Fruit fly (Drosophila melanogaster) whole organism, prepupa: ENCODE measurements around the gene CG32110.

Source experiments
- Blimp-1 ChIP-seq: fragments of 200-800 bp; sonication (Bioruptor generic); optimal IDR thresholded peaks from 3 replicates; lab custom pipeline; 2017; ENCODE audit warnings: missing biosample characterization, missing genetic modification characterization, mild to moderate bottlenecking, moderate library complexity, missing genetic modification reagents
- CG11762 ChIP-seq: fragments of 200-800 bp; sonication (Bioruptor generic); optimal IDR thresholded peaks from 3 replicates; lab custom pipeline; 2016; ENCODE audit warnings: missing biosample characterization, missing genetic modification characterization; ENCODE audit not compliant: insufficient read depth
- CG32006 ChIP-seq: fragments of 200-800 bp; sonication (Bioruptor generic); optimal IDR thresholded peaks from 3 replicates; lab custom pipeline; 2017; ENCODE audit warnings: missing biosample characterization, mild to moderate bottlenecking, missing genetic modification characterization
- CG6163 ChIP-seq: fragments of 200-800 bp; sonication (Bioruptor generic); IDR thresholded peaks from 3 replicates; pipeline ENCODE4 v1.3.6; 2022; ENCODE audit warnings: missing biosample characterization, missing genetic modification characterization
- CG6808 ChIP-seq: fragments of 200-800 bp; sonication (Bioruptor generic); optimal IDR thresholded peaks from 3 replicates; lab custom pipeline; 2017; ENCODE audit warnings: missing biosample characterization, missing genetic modification characterization, mild to moderate bottlenecking, moderate library complexity, missing genetic modification reagents
- CG6854 ChIP-seq: fragments of 200-800 bp; sonication (Bioruptor generic); optimal IDR thresholded peaks from 2 replicates; lab custom pipeline; 2017; ENCODE audit warnings: missing biosample characterization, mild to moderate bottlenecking, missing genetic modification characterization
- Ets21C ChIP-seq: fragments of 200-800 bp; sonication (Bioruptor generic); optimal IDR thresholded peaks from 3 replicates; lab custom pipeline; 2016; ENCODE audit warnings: missing biosample characterization, missing genetic modification characterization
- Ets96B ChIP-seq: fragments of 200-800 bp; optimal IDR thresholded peaks from 2 replicates; lab custom pipeline; 2019; ENCODE audit warnings: missing biosample characterization, mild to moderate bottlenecking, missing genetic modification characterization, moderate library complexity
- Gug ChIP-seq: fragments of 200-800 bp; sonication (Bioruptor generic); IDR thresholded peaks from 2 replicates; pipeline ENCODE4 v1.3.6; 2022; ENCODE audit warnings: missing biosample characterization, missing genetic modification characterization
- achi ChIP-seq: fragments of 200-800 bp; sonication (Bioruptor generic); optimal IDR thresholded peaks from 3 replicates; lab custom pipeline; 2016; ENCODE audit warnings: missing biosample characterization, missing genetic modification characterization
- cyc ChIP-seq: fragments of 200-800 bp; sonication (Bioruptor generic); optimal IDR thresholded peaks from 3 replicates; lab custom pipeline; 2016; ENCODE audit warnings: missing biosample characterization, missing genetic modification characterization
- dsx ChIP-seq: fragments of 200-800 bp; optimal IDR thresholded peaks from 3 replicates; lab custom pipeline; 2019; ENCODE audit warnings: missing biosample characterization, mild to moderate bottlenecking, missing genetic modification characterization, moderate library complexity; ENCODE audit not compliant: poor library complexity, severe bottlenecking
- lz ChIP-seq: fragments of 200-800 bp; sonication (Bioruptor generic); optimal IDR thresholded peaks from 3 replicates; lab custom pipeline; 2016; ENCODE audit warnings: missing biosample characterization, missing genetic modification characterization

DNA sequence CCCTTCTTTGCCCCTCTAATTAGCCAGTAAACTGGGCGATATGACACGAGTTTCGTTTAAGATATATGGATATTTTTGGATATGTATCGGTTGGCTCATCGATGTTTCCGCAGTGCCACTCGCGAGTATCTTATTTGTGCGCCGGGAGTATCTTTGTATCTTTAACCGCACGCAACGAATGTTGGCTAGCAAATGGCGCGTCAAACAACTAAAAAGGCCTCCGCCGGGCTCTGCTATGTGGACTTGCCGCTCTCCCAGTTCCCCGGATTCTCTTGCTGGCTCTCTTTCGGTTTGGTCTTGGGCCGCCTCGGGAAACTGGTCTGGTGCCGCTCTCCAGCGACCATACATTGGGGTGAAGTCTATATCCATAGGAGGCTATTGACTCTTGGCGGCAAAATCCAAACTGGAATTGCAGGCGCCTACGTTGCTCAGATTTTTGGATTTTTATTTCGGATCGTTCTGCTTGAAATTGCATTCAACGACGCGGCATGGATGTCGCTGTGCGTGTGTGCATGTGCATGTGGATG, 23.9 kb downstream of the CG32110 start:
- TF ChIP-seq CG32006 (GFP tag; lab: Kevin White, UChicago) (no peak), CG6163 (no peak), lz (GFP tag; lab: Kevin White, UChicago) (no peak), cyc (GFP tag; lab: Kevin White, UChicago) (no peak), Ets21C (GFP tag; lab: Kevin White, UChicago) (no peak), achi (GFP tag; lab: Kevin White, UChicago) (no peak), dsx (GFP tag; lab: Kevin White, UChicago) (peak; percentile 40), Ets96B (no peak), CG11762 (GFP tag; lab: Kevin White, UChicago) (no peak), Gug (no peak), Blimp-1 (GFP tag; lab: Kevin White, UChicago) (no peak), CG6808 (GFP tag; lab: Kevin White, UChicago) (peak; percentile 57), CG6854 (GFP tag; lab: Kevin White, UChicago) (peak; percentile 58)
